Worm (Caenorhabditis elegans) whole organism, young adult: ENCODE measurements around the gene C05C10.7.

Source experiments
- B0261.1 ChIP-seq: sonication (generic microtip); optimal IDR thresholded peaks from 2 replicates; lab custom pipeline; 2016; ENCODE audit warnings: mild to moderate bottlenecking, missing genetic modification characterization, moderate library complexity, missing compliant biosample characterization
- B0336.3 ChIP-seq: fragments of 200-800 bp; sonication (Bioruptor generic); IDR thresholded peaks from 2 replicates; pipeline ENCODE4 v1.3.6; 2022; ENCODE audit warnings: missing genetic modification characterization, missing compliant biosample characterization
- C17E4.6 ChIP-seq: fragments of 200-800 bp; sonication (Bioruptor generic); IDR thresholded peaks from 2 replicates; pipeline ENCODE4 v1.3.6; 2022; ENCODE audit warnings: missing genetic modification reagents, missing genetic modification characterization, missing compliant biosample characterization
- D2030.7 ChIP-seq: fragments of 200-800 bp; sonication (Bioruptor generic); IDR thresholded peaks from 2 replicates; pipeline ENCODE4 v1.3.6; 2022; ENCODE audit warnings: missing genetic modification reagents, missing genetic modification characterization, missing compliant biosample characterization
- F23B12.7 ChIP-seq: sonication (generic microtip); optimal IDR thresholded peaks from 2 replicates; lab custom pipeline; 2017; ENCODE audit warnings: missing genetic modification characterization, mild to moderate bottlenecking, missing compliant biosample characterization, antibody characterized with exemption, moderate library complexity; ENCODE audit not compliant: insufficient read depth
- F33H1.4 ChIP-seq: fragments of 200-800 bp; sonication (Bioruptor generic); IDR thresholded peaks from 2 replicates; pipeline ENCODE4 v1.3.6; 2022; ENCODE audit warnings: missing genetic modification reagents, missing genetic modification characterization, missing compliant biosample characterization
- F37B4.10 ChIP-seq: fragments of 200-800 bp; sonication (Bioruptor generic); IDR thresholded peaks from 2 replicates; pipeline ENCODE4 v1.3.6; 2022; ENCODE audit warnings: missing genetic modification characterization, missing compliant biosample characterization
- F52B5.7 ChIP-seq: sonication (generic microtip); optimal IDR thresholded peaks from 2 replicates; lab custom pipeline; 2016; ENCODE audit warnings: mild to moderate bottlenecking, missing genetic modification characterization, missing compliant biosample characterization
- K11D2.4 ChIP-seq: fragments of 200-800 bp; sonication (Bioruptor generic); IDR thresholded peaks from 2 replicates; pipeline ENCODE4 v1.3.6; 2022; ENCODE audit warnings: missing genetic modification reagents, missing genetic modification characterization, missing compliant biosample characterization
- T26A5.8 ChIP-seq: sonication (generic microtip); optimal IDR thresholded peaks from 2 replicates; lab custom pipeline; 2016; ENCODE audit warnings: missing genetic modification characterization, missing compliant biosample characterization
- Y53F4B.3 ChIP-seq: fragments of 200-800 bp; sonication (Bioruptor generic); IDR thresholded peaks from 2 replicates; pipeline ENCODE4 v1.3.6; 2022; ENCODE audit warnings: missing genetic modification reagents, missing genetic modification characterization, missing compliant biosample characterization
- Y53G8AR.9 ChIP-seq: fragments of 200-800 bp; sonication (Bioruptor generic); conservative IDR thresholded peaks from 2 replicates; pipeline ENCODE4 v1.3.6; 2022; ENCODE audit warnings: missing genetic modification reagents, missing genetic modification characterization, missing compliant biosample characterization
- Y67H2A.10 ChIP-seq: fragments of 200-800 bp; sonication (Bioruptor generic); conservative IDR thresholded peaks from 2 replicates; pipeline ENCODE4 v1.3.6; 2022; ENCODE audit warnings: missing genetic modification reagents, missing genetic modification characterization, missing compliant biosample characterization
- Y79H2A.3 ChIP-seq: fragments of 200-800 bp; sonication (Bioruptor generic); conservative IDR thresholded peaks from 2 replicates; pipeline ENCODE4 v1.3.6; 2022; ENCODE audit warnings: missing genetic modification reagents, missing genetic modification characterization, missing compliant biosample characterization
- aptf-2 ChIP-seq: fragments of 200-800 bp; sonication (Bioruptor generic); conservative IDR thresholded peaks from 2 replicates; pipeline ENCODE4 v1.3.6; 2022; ENCODE audit warnings: missing genetic modification reagents, missing genetic modification characterization, missing compliant biosample characterization
- atf-7 ChIP-seq: sonication (generic microtip); optimal IDR thresholded peaks from 2 replicates; lab custom pipeline; 2017; ENCODE audit warnings: mild to moderate bottlenecking, missing genetic modification characterization, missing compliant biosample characterization
- athp-1 ChIP-seq: sonication (generic microtip); optimal IDR thresholded peaks from 2 replicates; lab custom pipeline; 2017; ENCODE audit warnings: mild to moderate bottlenecking, missing genetic modification characterization, missing compliant biosample characterization
- bed-1 ChIP-seq: fragments of 200-800 bp; sonication (Bioruptor generic); IDR thresholded peaks from 2 replicates; pipeline ENCODE4 v1.3.6; 2022; ENCODE audit warnings: missing genetic modification reagents, missing genetic modification characterization, missing compliant biosample characterization
- bed-2 ChIP-seq: fragments of 200-800 bp; sonication (Bioruptor generic); IDR thresholded peaks from 2 replicates; pipeline ENCODE4 v1.3.6; 2022; ENCODE audit warnings: missing genetic modification reagents, missing genetic modification characterization, missing compliant biosample characterization
- ceh-58 ChIP-seq: fragments of 200-800 bp; sonication (Bioruptor generic); IDR thresholded peaks from 2 replicates; pipeline ENCODE4 v1.3.6; 2022; ENCODE audit warnings: missing genetic modification characterization, missing compliant biosample characterization
- ceh-79 ChIP-seq: sonication (generic microtip); optimal IDR thresholded peaks from 2 replicates; lab custom pipeline; 2017; ENCODE audit warnings: mild to moderate bottlenecking, missing genetic modification characterization, missing compliant biosample characterization
- die-1 ChIP-seq: sonication (generic microtip); optimal IDR thresholded peaks from 2 replicates; lab custom pipeline; 2016; ENCODE audit warnings: missing genotype, mild to moderate bottlenecking, missing genetic modification characterization, missing compliant biosample characterization
- dpff-1 ChIP-seq: sonication (generic microtip); optimal IDR thresholded peaks from 2 replicates; lab custom pipeline; 2017; ENCODE audit warnings: mild to moderate bottlenecking, missing genetic modification characterization, missing compliant biosample characterization
- ekl-4 ChIP-seq: fragments of 200-800 bp; sonication (Bioruptor generic); IDR thresholded peaks from 2 replicates; pipeline ENCODE4 v1.3.6; 2022; ENCODE audit warnings: missing genetic modification reagents, missing genetic modification characterization, missing compliant biosample characterization
- ets-4 ChIP-seq: fragments of 200-800 bp; sonication (Bioruptor generic); optimal IDR thresholded peaks from 2 replicates; lab custom pipeline; 2018; ENCODE audit warnings: mild to moderate bottlenecking, missing genetic modification characterization, missing compliant biosample characterization
- gei-17 ChIP-seq: fragments of 200-800 bp; sonication (Bioruptor generic); optimal IDR thresholded peaks from 2 replicates; lab custom pipeline; 2018; ENCODE audit warnings: mild to moderate bottlenecking, missing genetic modification characterization, missing compliant biosample characterization
- hlh-12 ChIP-seq: sonication (generic microtip); optimal IDR thresholded peaks from 2 replicates; lab custom pipeline; 2016; ENCODE audit warnings: missing genetic modification characterization, missing compliant biosample characterization
- hmg-1.2 ChIP-seq: fragments of 200-800 bp; sonication (Bioruptor generic); IDR thresholded peaks from 2 replicates; pipeline ENCODE4 v1.3.6; 2022; ENCODE audit warnings: missing genetic modification reagents, missing genetic modification characterization, missing compliant biosample characterization
- hrde-1 ChIP-seq: sonication (generic microtip); optimal IDR thresholded peaks from 2 replicates; lab custom pipeline; 2016; ENCODE audit warnings: missing genetic modification characterization, mild to moderate bottlenecking, missing compliant biosample characterization, moderate library complexity, missing genotype, missing genetic modification reagents, borderline replicate concordance
- hsf-1 ChIP-seq: fragments of 200-800 bp; sonication (Bioruptor generic); IDR thresholded peaks from 2 replicates; pipeline ENCODE4 v1.3.6; 2022; ENCODE audit warnings: missing genetic modification reagents, missing genetic modification characterization, missing compliant biosample characterization
- lag-1 ChIP-seq: fragments of 200-800 bp; sonication (Bioruptor generic); IDR thresholded peaks from 2 replicates; pipeline ENCODE4 v1.3.6; 2022; ENCODE audit warnings: missing genetic modification reagents, missing genetic modification characterization, missing compliant biosample characterization
- lin-54 ChIP-seq: fragments of 200-800 bp; sonication (Bioruptor generic); optimal IDR thresholded peaks from 2 replicates; lab custom pipeline; 2018; ENCODE audit warnings: mild to moderate bottlenecking, missing genetic modification characterization, missing compliant biosample characterization
- lsy-27 ChIP-seq: sonication (generic microtip); optimal IDR thresholded peaks from 2 replicates; lab custom pipeline; 2017; ENCODE audit warnings: missing genetic modification characterization, mild to moderate bottlenecking, missing compliant biosample characterization, antibody characterized with exemption, missing genotype, borderline replicate concordance; ENCODE audit not compliant: insufficient read depth
- madf-10 ChIP-seq: sonication (generic microtip); optimal IDR thresholded peaks from 2 replicates; lab custom pipeline; 2016; ENCODE audit warnings: mild to moderate bottlenecking, missing genetic modification characterization, missing compliant biosample characterization
- madf-6 ChIP-seq: fragments of 200-800 bp; sonication (Bioruptor generic); IDR thresholded peaks from 2 replicates; pipeline ENCODE4 v1.3.6; 2022; ENCODE audit warnings: missing genetic modification reagents, missing genetic modification characterization, missing compliant biosample characterization
- mcd-1 ChIP-seq: fragments of 200-800 bp; sonication (Bioruptor generic); IDR thresholded peaks from 2 replicates; pipeline ENCODE4 v1.3.6; 2022; ENCODE audit warnings: missing genetic modification reagents, missing genetic modification characterization, missing compliant biosample characterization
- nfya-1 ChIP-seq: sonication (generic microtip); optimal IDR thresholded peaks from 2 replicates; lab custom pipeline; 2017; ENCODE audit warnings: antibody characterized with exemption, missing compliant biosample characterization, missing genetic modification characterization, borderline replicate concordance; ENCODE audit not compliant: insufficient read depth
- nfya-2 ChIP-seq: fragments of 200-800 bp; sonication (Bioruptor generic); IDR thresholded peaks from 2 replicates; pipeline ENCODE4 v1.3.6; 2022; ENCODE audit warnings: missing genetic modification reagents, missing genetic modification characterization, missing compliant biosample characterization
- nhr-179 ChIP-seq: sonication (generic microtip); optimal IDR thresholded peaks from 2 replicates; lab custom pipeline; 2016; ENCODE audit warnings: mild to moderate bottlenecking, missing genetic modification characterization, missing compliant biosample characterization
- sea-2 ChIP-seq: fragments of 200-800 bp; sonication (Bioruptor generic); IDR thresholded peaks from 2 replicates; pipeline ENCODE4 v1.3.6; 2022; ENCODE audit warnings: missing genetic modification characterization, missing compliant biosample characterization
- snpc-1.1 ChIP-seq: sonication (generic microtip); optimal IDR thresholded peaks from 2 replicates; lab custom pipeline; 2017; ENCODE audit warnings: missing genetic modification characterization, mild to moderate bottlenecking, missing compliant biosample characterization, antibody characterized with exemption, moderate library complexity, missing genotype, missing genetic modification reagents; ENCODE audit not compliant: insufficient read depth
- snpc-3.4 ChIP-seq: sonication (generic microtip); optimal IDR thresholded peaks from 2 replicates; lab custom pipeline; 2017; ENCODE audit warnings: missing genetic modification characterization, mild to moderate bottlenecking, missing compliant biosample characterization, antibody characterized with exemption, moderate library complexity, missing genotype, missing genetic modification reagents
- tbx-9 ChIP-seq: sonication (generic microtip); optimal IDR thresholded peaks from 2 replicates; lab custom pipeline; 2016; ENCODE audit warnings: borderline replicate concordance, missing genetic modification characterization, inconsistent platforms, missing compliant biosample characterization
- tlf-1 ChIP-seq: fragments of 200-800 bp; sonication (Bioruptor generic); optimal IDR thresholded peaks from 2 replicates; lab custom pipeline; 2018; ENCODE audit warnings: mild to moderate bottlenecking, missing genetic modification characterization, missing compliant biosample characterization
- unc-130 ChIP-seq: sonication (generic microtip); optimal IDR thresholded peaks from 2 replicates; lab custom pipeline; 2016; ENCODE audit warnings: missing genetic modification reagents, missing genetic modification characterization, missing compliant biosample characterization
- unc-62 ChIP-seq: fragments of 150-350 bp; optimal IDR thresholded peaks from 2 replicates; lab custom pipeline; 2014; ENCODE audit warnings: missing biosample characterization, missing genetic modification reagents, missing genetic modification characterization
- zfh-2 ChIP-seq: fragments of 200-800 bp; sonication (Bioruptor generic); conservative IDR thresholded peaks from 2 replicates; pipeline ENCODE4 v1.3.6; 2022; ENCODE audit warnings: missing genetic modification reagents, missing genetic modification characterization, missing compliant biosample characterization
- ztf-18 ChIP-seq: sonication (generic microtip); optimal IDR thresholded peaks from 2 replicates; lab custom pipeline; 2016; ENCODE audit warnings: missing genotype, mild to moderate bottlenecking, missing genetic modification characterization, missing compliant biosample characterization
- ztf-28 ChIP-seq: fragments of 200-800 bp; sonication (Bioruptor generic); IDR thresholded peaks from 2 replicates; pipeline ENCODE4 v1.3.6; 2022; ENCODE audit warnings: missing genetic modification reagents, missing genetic modification characterization, missing compliant biosample characterization
- ztf-6 ChIP-seq: fragments of 200-800 bp; sonication (Bioruptor generic); IDR thresholded peaks from 2 replicates; pipeline ENCODE4 v1.3.6; 2022; ENCODE audit warnings: missing genetic modification reagents, missing genetic modification characterization, missing compliant biosample characterization

Gene C05C10.7

ce11 chrII:9974967-9975366, 36.2 kb upstream of the C05C10.7 start, which contains the start of gene aakg-5 (continued):
- no peak for TF ChIP-seq bed-1
- TF ChIP-seq gei-17 (GFP tag; lab: Kevin White, UChicago): peak; percentile 24
- no peak for TF ChIP-seq bed-2 (GFP tag; lab: Robert Waterston, UW)
- no peak for TF ChIP-seq ztf-6 (GFP tag; lab: Robert Waterston, UW)
- no peak for TF ChIP-seq hlh-12 (tag; lab: Kevin White, UChicago)
- no peak for TF ChIP-seq snpc-3.4
- TF ChIP-seq tbx-9 (tag; lab: Kevin White, UChicago): no peak
- no peak for TF ChIP-seq die-1
- no peak for TF ChIP-seq ztf-28
- TF ChIP-seq T26A5.8 (tag; lab: Kevin White, UChicago): no peak
- TF ChIP-seq zfh-2 (GFP tag; lab: Robert Waterston, UW): no peak
- no peak for TF ChIP-seq hsf-1 (GFP tag; lab: Robert Waterston, UW)
- TF ChIP-seq K11D2.4 (GFP tag; lab: Robert Waterston, UW): no peak
- peak; percentile 22 for TF ChIP-seq madf-10
- no peak for TF ChIP-seq Y67H2A.10
- TF ChIP-seq B0336.3: no peak
- no peak for TF ChIP-seq nfya-1 (tag; lab: Kevin White, UChicago)
- TF ChIP-seq dpff-1 (tag; lab: Kevin White, UChicago): no peak
- no peak for TF ChIP-seq Y53G8AR.9 (GFP tag; lab: Robert Waterston, UW)
- peak; percentile 16 for TF ChIP-seq lin-54 (GFP tag; lab: Kevin White, UChicago)
- no peak for TF ChIP-seq nhr-179 (tag; lab: Kevin White, UChicago)
- no peak for TF ChIP-seq F37B4.10 (GFP tag; lab: Robert Waterston, UW)
- TF ChIP-seq C17E4.6 (GFP tag; lab: Robert Waterston, UW): no peak
- no peak for TF ChIP-seq D2030.7
- TF ChIP-seq mcd-1 (GFP tag; lab: Robert Waterston, UW): no peak
- no peak for TF ChIP-seq B0261.1 (tag; lab: Kevin White, UChicago)
- TF ChIP-seq madf-6 (GFP tag; lab: Robert Waterston, UW): no peak
- TF ChIP-seq nfya-2: no peak
- TF ChIP-seq ets-4 (GFP tag; lab: Kevin White, UChicago): no peak
- TF ChIP-seq snpc-1.1: no peak
- TF ChIP-seq F33H1.4 (GFP tag; lab: Robert Waterston, UW): no peak
- no peak for TF ChIP-seq F23B12.7 (tag; lab: Kevin White, UChicago)
- no peak for TF ChIP-seq lsy-27 (tag; lab: Kevin White, UChicago)
- no peak for TF ChIP-seq ceh-79 (tag; lab: Kevin White, UChicago)
- no peak for TF ChIP-seq F52B5.7 (tag; lab: Kevin White, UChicago)
- TF ChIP-seq hmg-1.2 (GFP tag; lab: Robert Waterston, UW): peak; percentile 91
- TF ChIP-seq aptf-2 (GFP tag; lab: Robert Waterston, UW): no peak
- TF ChIP-seq unc-62 (GFP tag; lab: Kevin White, UChicago): no peak
- no peak for TF ChIP-seq hrde-1
- no peak for TF ChIP-seq ztf-18 (tag; lab: Kevin White, UChicago)
- no peak for TF ChIP-seq ceh-58 (GFP tag; lab: Robert Waterston, UW)
- TF ChIP-seq sea-2 (GFP tag; lab: Robert Waterston, UW): no peak
- no peak for TF ChIP-seq tlf-1 (GFP tag; lab: Kevin White, UChicago)
- no peak for TF ChIP-seq atf-7 (tag; lab: Kevin White, UChicago)
- TF ChIP-seq lag-1 (GFP tag; lab: Robert Waterston, UW): no peak
- no peak for TF ChIP-seq athp-1
- TF ChIP-seq unc-130 (GFP tag; lab: Kevin White, UChicago): no peak
- TF ChIP-seq ekl-4 (GFP tag; lab: Robert Waterston, UW): peak; percentile 44; the same call in 1 of the 2 replicates
- no peak for TF ChIP-seq Y79H2A.3 (GFP tag; lab: Robert Waterston, UW)
- TF ChIP-seq Y53F4B.3: no peak
